Fruit fly (Drosophila melanogaster) whole organism, embryonic: Measurements from ENCODE around the gene CG43060.

Experiments
- BEAF-32 ChIP-seq: fragments of 200-800 bp; sonication (Bioruptor generic); optimal IDR thresholded peaks from 3 replicates; lab custom pipeline; 2017; ENCODE audit warnings: missing biosample characterization, missing genetic modification characterization, mild to moderate bottlenecking, moderate library complexity, missing genetic modification reagents
- Bgb ChIP-seq: fragments of 200-800 bp; sonication (Bioruptor generic); IDR thresholded peaks from 2 replicates; pipeline ENCODE4 v1.3.6; 2022; ENCODE audit warnings: missing biosample characterization, missing genetic modification characterization; ENCODE audit not compliant: partially characterized antibody
- Blimp-1 ChIP-seq: fragments of 200-800 bp; sonication (Bioruptor generic); optimal IDR thresholded peaks from 3 replicates; lab custom pipeline; 2018; ENCODE audit warnings: missing biosample characterization, missing genetic modification characterization, mild to moderate bottlenecking, moderate library complexity, missing genetic modification reagents
- CG10267 ChIP-seq: fragments of 200-800 bp; sonication (Bioruptor generic); optimal IDR thresholded peaks from 2 replicates; lab custom pipeline; 2018; ENCODE audit warnings: missing biosample characterization, mild to moderate bottlenecking, missing genetic modification characterization, moderate library complexity
- CG11247 ChIP-seq: fragments of 200-800 bp; sonication (Bioruptor generic); IDR thresholded peaks from 2 replicates; pipeline ENCODE4 v1.3.6; 2022; ENCODE audit warnings: missing biosample characterization, missing genetic modification characterization
- CG12744 ChIP-seq: fragments of 200-800 bp; sonication (Bioruptor generic); optimal IDR thresholded peaks from 2 replicates; lab custom pipeline; 2016; ENCODE audit warnings: missing biosample characterization, missing genetic modification characterization
- CG13296 ChIP-seq: fragments of 200-800 bp; sonication (Bioruptor generic); optimal IDR thresholded peaks from 3 replicates; lab custom pipeline; 2018; ENCODE audit warnings: missing biosample characterization, mild to moderate bottlenecking, missing genetic modification characterization
- CG14860 ChIP-seq: fragments of 200-800 bp; sonication (Bioruptor generic); IDR thresholded peaks from 3 replicates; pipeline ENCODE4 v1.3.6; 2022; ENCODE audit warnings: missing biosample characterization, missing genetic modification characterization; ENCODE audit not compliant: partially characterized antibody
- CG15514 ChIP-seq: fragments of 200-800 bp; sonication (Bioruptor generic); optimal IDR thresholded peaks from 3 replicates; lab custom pipeline; 2017; ENCODE audit warnings: missing biosample characterization, missing genetic modification characterization, mild to moderate bottlenecking, moderate library complexity, missing genetic modification reagents
- CG2116 ChIP-seq: fragments of 200-800 bp; sonication (Bioruptor generic); optimal IDR thresholded peaks from 3 replicates; lab custom pipeline; 2018; ENCODE audit warnings: missing biosample characterization, mild to moderate bottlenecking, missing genetic modification characterization
- CG2202 ChIP-seq: fragments of 200-800 bp; sonication (Bioruptor generic); optimal IDR thresholded peaks from 2 replicates; lab custom pipeline; 2018; ENCODE audit warnings: missing biosample characterization, mild to moderate bottlenecking, missing genetic modification characterization
- CG34224 ChIP-seq: fragments of 200-800 bp; sonication (Bioruptor generic); IDR thresholded peaks from 3 replicates; pipeline ENCODE4 v1.3.6; 2022; ENCODE audit warnings: missing biosample characterization, missing genetic modification characterization; ENCODE audit not compliant: partially characterized antibody
- CG3995 ChIP-seq: fragments of 200-800 bp; sonication (Bioruptor generic); optimal IDR thresholded peaks from 3 replicates; lab custom pipeline; 2016; ENCODE audit warnings: missing biosample characterization, missing genetic modification characterization
- CG4360 ChIP-seq: fragments of 200-800 bp; sonication (Bioruptor generic); IDR thresholded peaks from 2 replicates; pipeline ENCODE4 v1.3.6; 2022; ENCODE audit warnings: missing biosample characterization, missing genetic modification characterization
- CG4617 ChIP-seq: fragments of 200-800 bp; sonication (Bioruptor generic); optimal IDR thresholded peaks from 3 replicates; lab custom pipeline; 2016; ENCODE audit warnings: missing biosample characterization, missing genetic modification characterization, borderline replicate concordance
- CG6683 ChIP-seq: fragments of 200-800 bp; sonication (Bioruptor generic); optimal IDR thresholded peaks from 2 replicates; lab custom pipeline; 2017; ENCODE audit warnings: missing biosample characterization, mild to moderate bottlenecking, missing genetic modification characterization, missing genetic modification reagents
- CG8388 ChIP-seq: fragments of 200-800 bp; sonication (Bioruptor generic); optimal IDR thresholded peaks from 2 replicates; lab custom pipeline; 2019; ENCODE audit warnings: missing biosample characterization, mild to moderate bottlenecking, missing genetic modification characterization, moderate library complexity
- Dll ChIP-seq: fragments of 200-800 bp; sonication (Bioruptor generic); IDR thresholded peaks from 4 replicates; pipeline ENCODE4 v1.3.6; 2022; ENCODE audit warnings: missing biosample characterization, missing genetic modification characterization; ENCODE audit not compliant: partially characterized antibody
- Dp ChIP-seq: fragments of 200-800 bp; sonication (Bioruptor generic); optimal IDR thresholded peaks from 2 replicates; lab custom pipeline; 2018; ENCODE audit warnings: missing biosample characterization, mild to moderate bottlenecking, missing genetic modification characterization, moderate library complexity
- Dref ChIP-seq: fragments of 200-800 bp; sonication (Bioruptor generic); IDR thresholded peaks from 2 replicates; pipeline ENCODE4 v1.3.6; 2022; ENCODE audit warnings: missing biosample characterization, missing genetic modification characterization
- E2f2 ChIP-seq: fragments of 200-800 bp; sonication (Bioruptor generic); IDR thresholded peaks from 2 replicates; pipeline ENCODE4 v1.3.6; 2022; ENCODE audit warnings: missing biosample characterization, missing genetic modification characterization
- Fer1 ChIP-seq: fragments of 200-800 bp; sonication (Bioruptor generic); optimal IDR thresholded peaks from 2 replicates; lab custom pipeline; 2017; ENCODE audit warnings: missing biosample characterization, mild to moderate bottlenecking, missing genetic modification characterization
- Hmr ChIP-seq: fragments of 200-800 bp; sonication (Bioruptor generic); optimal IDR thresholded peaks from 3 replicates; lab custom pipeline; 2017; ENCODE audit warnings: mild to moderate bottlenecking, missing biosample characterization, missing genetic modification reagents, missing genetic modification characterization
- Max ChIP-seq: fragments of 200-800 bp; sonication (Bioruptor generic); optimal IDR thresholded peaks from 2 replicates; lab custom pipeline; 2016; ENCODE audit warnings: missing biosample characterization, mild to moderate bottlenecking, missing genetic modification characterization
- Mes4 ChIP-seq: fragments of 200-800 bp; sonication (Bioruptor generic); optimal IDR thresholded peaks from 2 replicates; lab custom pipeline; 2016; ENCODE audit warnings: missing biosample characterization, missing genetic modification characterization
- NFAT ChIP-seq: fragments of 200-800 bp; sonication (Bioruptor generic); IDR thresholded peaks from 2 replicates; pipeline ENCODE4 v1.3.6; 2022; ENCODE audit warnings: missing biosample characterization, missing genetic modification characterization
- Rfx ChIP-seq: fragments of 200-800 bp; sonication (Bioruptor generic); IDR thresholded peaks from 2 replicates; pipeline ENCODE4 v1.3.6; 2022; ENCODE audit warnings: missing biosample characterization, missing genetic modification characterization
- Scr ChIP-seq: fragments of 200-800 bp; sonication (Bioruptor generic); IDR thresholded peaks from 2 replicates; pipeline ENCODE4 v1.3.6; 2022; ENCODE audit warnings: missing biosample characterization, missing genetic modification characterization; ENCODE audit not compliant: partially characterized antibody
- Sin3A ChIP-seq: fragments of >200 bp; optimal IDR thresholded peaks from 2 replicates; lab custom pipeline; 2018
- Sry-β ChIP-seq: fragments of 200-800 bp; sonication (Bioruptor generic); optimal IDR thresholded peaks from 2 replicates; lab custom pipeline; 2018; ENCODE audit warnings: missing biosample characterization, mild to moderate bottlenecking, missing genetic modification characterization, moderate library complexity
- Xbp1 ChIP-seq: fragments of 200-800 bp; sonication (Bioruptor generic); optimal IDR thresholded peaks from 3 replicates; lab custom pipeline; 2016; ENCODE audit warnings: missing biosample characterization, mild to moderate bottlenecking, missing genetic modification characterization
- al ChIP-seq: fragments of 200-800 bp; sonication (Bioruptor generic); IDR thresholded peaks from 2 replicates; pipeline ENCODE4 v1.3.6; 2022; ENCODE audit warnings: missing biosample characterization, missing genetic modification characterization
- amos ChIP-seq: fragments of 200-800 bp; sonication (Bioruptor generic); IDR thresholded peaks from 2 replicates; pipeline ENCODE4 v1.3.6; 2022; ENCODE audit warnings: missing biosample characterization, missing genetic modification characterization; ENCODE audit not compliant: partially characterized antibody
- ash1 ChIP-seq: fragments of 200-800 bp; sonication (Bioruptor generic); optimal IDR thresholded peaks from 2 replicates; lab custom pipeline; 2018; ENCODE audit warnings: missing biosample characterization, mild to moderate bottlenecking, missing genetic modification characterization
- bigmax ChIP-seq: fragments of 200-800 bp; sonication (Bioruptor generic); optimal IDR thresholded peaks from 2 replicates; lab custom pipeline; 2018; ENCODE audit warnings: missing biosample characterization, mild to moderate bottlenecking, missing genetic modification characterization
- dpn ChIP-seq, 2 experiments: fragments of 200-800 bp; sonication (Bioruptor generic); optimal IDR thresholded peaks; 3 replicates each; lab custom pipeline; 2016; ENCODE audit warnings: missing biosample characterization in 2 of 2, missing genetic modification characterization in 2 of 2
- fru ChIP-seq: fragments of >200 bp; optimal IDR thresholded peaks from 2 replicates; lab custom pipeline; 2017
- hbn ChIP-seq: fragments of 200-800 bp; sonication (Bioruptor generic); IDR thresholded peaks from 2 replicates; pipeline ENCODE4 v1.3.6; 2022; ENCODE audit warnings: missing biosample characterization, missing genetic modification characterization; ENCODE audit not compliant: partially characterized antibody
- inv ChIP-seq: fragments of 200-800 bp; sonication (Bioruptor generic); IDR thresholded peaks from 2 replicates; pipeline ENCODE4 v1.3.6; 2022; ENCODE audit warnings: missing biosample characterization, missing genetic modification characterization; ENCODE audit not compliant: partially characterized antibody
- knrl ChIP-seq: fragments of 200-800 bp; sonication (Bioruptor generic); IDR thresholded peaks from 3 replicates; pipeline ENCODE4 v1.3.6; 2022; ENCODE audit warnings: missing biosample characterization, missing genetic modification characterization; ENCODE audit not compliant: partially characterized antibody
- maf-S ChIP-seq: fragments of 200-800 bp; sonication (Bioruptor generic); optimal IDR thresholded peaks from 2 replicates; lab custom pipeline; 2016; ENCODE audit warnings: missing biosample characterization, missing genetic modification characterization
- nau ChIP-seq: fragments of 200-800 bp; sonication (Bioruptor generic); optimal IDR thresholded peaks from 3 replicates; lab custom pipeline; 2017; ENCODE audit warnings: missing biosample characterization, mild to moderate bottlenecking, missing genetic modification characterization, missing genetic modification reagents
- p53 ChIP-seq: fragments of 200-800 bp; sonication (Bioruptor generic); optimal IDR thresholded peaks from 2 replicates; lab custom pipeline; 2016; ENCODE audit warnings: missing biosample characterization, missing genetic modification characterization
- pzg ChIP-seq: fragments of 200-800 bp; sonication (Bioruptor generic); optimal IDR thresholded peaks from 3 replicates; lab custom pipeline; 2018; ENCODE audit warnings: missing biosample characterization, mild to moderate bottlenecking, missing genetic modification characterization, moderate library complexity
- row ChIP-seq: fragments of 200-800 bp; sonication (Bioruptor generic); IDR thresholded peaks from 3 replicates; pipeline ENCODE4 v1.3.6; 2022; ENCODE audit warnings: missing biosample characterization, missing genetic modification characterization
- sens ChIP-seq: fragments of 200-800 bp; sonication (Bioruptor generic); peaks from one replicate; lab custom pipeline; 2016; ENCODE audit warnings: missing biosample characterization, missing genetic modification characterization
- stwl ChIP-seq: fragments of 200-800 bp; sonication (Bioruptor generic); optimal IDR thresholded peaks from 3 replicates; lab custom pipeline; 2018; ENCODE audit warnings: missing biosample characterization, mild to moderate bottlenecking, missing genetic modification characterization, moderate library complexity
- unc-4 ChIP-seq: fragments of 200-800 bp; sonication (Bioruptor generic); IDR thresholded peaks from 2 replicates; pipeline ENCODE4 v1.3.6; 2022; ENCODE audit warnings: missing biosample characterization, missing genetic modification characterization; ENCODE audit not compliant: partially characterized antibody

CG43060 gene

DNA sequence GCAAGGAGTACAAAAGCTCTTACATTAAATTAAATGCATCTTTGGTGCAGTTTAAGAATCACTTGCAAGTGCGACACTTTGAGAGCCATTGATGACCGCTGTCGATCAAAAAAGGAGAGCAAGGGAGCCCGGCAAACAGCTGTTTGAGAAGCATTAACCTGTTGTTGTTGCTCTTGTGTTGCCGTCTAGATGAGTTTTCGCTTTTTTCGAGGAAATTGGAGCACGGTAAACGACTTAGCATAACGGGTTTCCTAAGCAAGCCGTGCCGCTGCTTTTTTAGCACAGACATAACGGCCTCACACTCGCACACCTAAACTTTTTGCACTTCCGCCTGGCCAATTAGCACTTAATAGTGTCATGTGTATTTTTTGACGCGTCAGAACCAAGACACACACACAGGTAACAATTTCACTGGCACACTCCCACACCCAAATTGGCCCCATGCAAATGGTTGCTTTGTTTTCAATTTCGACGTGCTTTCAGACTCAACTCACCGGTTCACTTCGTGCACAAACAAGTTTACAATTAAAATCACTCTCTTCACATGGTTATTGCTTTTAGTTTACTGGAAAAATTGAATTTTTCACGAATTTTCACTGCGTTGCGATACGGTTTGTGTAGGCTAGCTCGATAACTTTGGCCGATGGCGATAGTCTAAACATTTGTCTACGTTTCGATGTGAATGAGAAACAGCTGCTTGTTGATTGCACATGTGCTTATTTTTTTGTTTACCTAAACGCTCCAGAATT lies 10.7 kb upstream of the CG43060 start, which contains the start of the genes CG10903 and CG2747:
Gene CG10903 (plus strand): TSS at position 261 of the 749 bp plus-strand sequence.
Gene CG2747 (minus strand): TSS at position 640 of the 749 bp plus-strand sequence.
- TF ChIP-seq CG2116 (GFP tag; lab: Kevin White, UChicago): peak; percentile 61
- no peak for TF ChIP-seq Hmr (GFP tag; lab: Kevin White, UChicago)
- TF ChIP-seq fru: no peak
- TF ChIP-seq sens (GFP tag; lab: Kevin White, UChicago): peak; percentile 67
- TF ChIP-seq stwl (tag; lab: Kevin White, UChicago): peak; percentile 22
- peak; percentile 25 for TF ChIP-seq Fer1 (GFP tag; lab: Kevin White, UChicago)
- peak; percentile 68 for TF ChIP-seq Dref (GFP tag; lab: Robert Waterston, UW)
- TF ChIP-seq CG15514 (GFP tag; lab: Kevin White, UChicago): peak; percentile 94
- peak; percentile 74 for TF ChIP-seq Bgb (GFP tag; lab: Robert Waterston, UW)
- TF ChIP-seq BEAF-32: peak; percentile 80
- no peak for TF ChIP-seq ash1 (GFP tag; lab: Kevin White, UChicago)
- TF ChIP-seq E2f2: peak; percentile 14; the same call in 1 of the 2 replicates
- no peak for TF ChIP-seq CG12744 (GFP tag; lab: Kevin White, UChicago)
- peak; percentile 76 for TF ChIP-seq CG4617
- peak; percentile 23; the same call in 1 of the 3 replicates for TF ChIP-seq row (GFP tag; lab: Robert Waterston, UW)
- TF ChIP-seq CG6683 (GFP tag; lab: Kevin White, UChicago): no peak
- TF ChIP-seq al (GFP tag; lab: Robert Waterston, UW): no peak
- no peak for TF ChIP-seq CG2202 (tag; lab: Kevin White, UChicago)
- 0 out of 3 replicates have a peak, but pooled peaks have one; percentile 38 for TF ChIP-seq CG14860 (GFP tag; lab: Robert Waterston, UW)
- TF ChIP-seq Dp (GFP tag; lab: Kevin White, UChicago): peak; percentile 0
- peak; percentile 74 for TF ChIP-seq CG4360 (GFP tag; lab: Robert Waterston, UW)
- TF ChIP-seq amos (GFP tag; lab: Robert Waterston, UW): peak; percentile 75
- peak; percentile 8 for TF ChIP-seq Sry-β (GFP tag; lab: Kevin White, UChicago)
- TF ChIP-seq Blimp-1: peak; percentile 61
- peak; percentile 65 for TF ChIP-seq hbn (GFP tag; lab: Robert Waterston, UW)
- peak; percentile 73 for TF ChIP-seq Dll (GFP tag; lab: Robert Waterston, UW)
- peak in 1 of 2 experiments; percentile 10 for TF ChIP-seq dpn (GFP tag; optimal IDR thresholded peaks at IDR 0.05; lab: Kevin White, UChicago)
- TF ChIP-seq maf-S (GFP tag; lab: Kevin White, UChicago): no peak
- peak; percentile 28 for TF ChIP-seq nau
- TF ChIP-seq Sin3A (lab: Kevin White, UChicago): peak; percentile 60
- no peak for TF ChIP-seq CG8388 (GFP tag; lab: Kevin White, UChicago)
- TF ChIP-seq unc-4 (GFP tag; lab: Robert Waterston, UW): peak; percentile 69; the same call in 1 of the 2 replicates
- TF ChIP-seq CG10267: peak; percentile 11
- no peak for TF ChIP-seq Mes4
- TF ChIP-seq knrl (GFP tag; lab: Robert Waterston, UW): peak; percentile 66
- TF ChIP-seq CG34224 (GFP tag; lab: Robert Waterston, UW): peak; percentile 62
- TF ChIP-seq Xbp1 (GFP tag; lab: Kevin White, UChicago): no peak
- no peak for TF ChIP-seq CG11247 (GFP tag; lab: Robert Waterston, UW)
- peak; percentile 74 for TF ChIP-seq Scr (GFP tag; lab: Robert Waterston, UW)
- no peak for TF ChIP-seq CG13296 (GFP tag; lab: Kevin White, UChicago)
- peak; percentile 63 for TF ChIP-seq Max
- no peak for TF ChIP-seq bigmax (GFP tag; lab: Kevin White, UChicago)
- TF ChIP-seq pzg (GFP tag; lab: Kevin White, UChicago): peak; percentile 67
- TF ChIP-seq CG3995 (GFP tag; lab: Kevin White, UChicago): peak; percentile 45
- 0 out of 2 replicates have a peak, but pooled peaks have one; percentile 35 for TF ChIP-seq Rfx (GFP tag; lab: Robert Waterston, UW)
- TF ChIP-seq inv (GFP tag; lab: Robert Waterston, UW): peak; percentile 53; the same call in 1 of the 2 replicates
- TF ChIP-seq NFAT (GFP tag; lab: Robert Waterston, UW): no peak
- TF ChIP-seq p53 (GFP tag; lab: Kevin White, UChicago): peak; percentile 36
